Worm (Caenorhabditis elegans): ENCODE data around the gene sru-2.

DNA sequence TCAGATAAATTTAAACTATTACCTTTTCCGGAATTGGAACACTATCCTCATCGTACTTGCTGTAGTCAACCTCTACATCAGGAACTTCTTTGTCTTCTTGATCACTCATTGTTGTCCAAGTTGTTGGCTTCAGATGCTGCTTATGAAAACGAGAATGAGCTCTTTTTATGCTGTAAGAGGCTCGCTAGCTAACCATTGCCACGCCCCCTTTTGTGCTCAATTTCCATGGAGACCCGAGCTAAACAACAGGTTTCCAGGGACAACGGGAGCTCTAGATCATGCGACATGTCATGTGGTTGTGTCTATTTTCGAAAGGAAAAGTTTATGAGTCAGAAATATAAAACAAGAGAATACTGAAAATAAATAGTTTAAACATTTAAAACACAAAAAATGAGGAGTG is 24.4 kb downstream of the sru-2 start, which contains the start of gene C33A12.4:
- no peak for TF ChIP-seq nhr-237 (tag; optimal IDR thresholded peaks at IDR 0.05)
- TF ChIP-seq lin-32 (GFP tag; optimal IDR thresholded peaks at IDR 0.05) = no peak
- TF ChIP-seq nhr-28 (tag; optimal IDR thresholded peaks at IDR 0.05) = no peak
- no peak for TF ChIP-seq elt-3 (tag; optimal IDR thresholded peaks at IDR 0.05)
- TF ChIP-seq unc-62 (GFP tag; optimal IDR thresholded peaks at IDR 0.05) = no peak
- TF ChIP-seq cnd-1 (tag; optimal IDR thresholded peaks at IDR 0.05) = no peak
- no peak for TF ChIP-seq blmp-1 (tag; optimal IDR thresholded peaks at IDR 0.05)
- no peak for TF ChIP-seq lin-13 (tag; optimal IDR thresholded peaks at IDR 0.05)
- TF ChIP-seq nhr-76 (tag; optimal IDR thresholded peaks at IDR 0.05) = no peak
- no peak for TF ChIP-seq ces-1 (GFP tag; optimal IDR thresholded peaks at IDR 0.05)
- TF ChIP-seq bed-3 (GFP tag; optimal IDR thresholded peaks at IDR 0.05) = no peak
- TF ChIP-seq snpc-4 (tag; optimal IDR thresholded peaks at IDR 0.05) = no peak
- no peak for TF ChIP-seq pha-4 (tag; optimal IDR thresholded peaks at IDR 0.05)
